Fruit fly (Drosophila melanogaster) whole organism: ENCODE results near the gene milt.

Experiments used
- CG8478 ChIP-seq: fragments of >200 bp; optimal IDR thresholded peaks from 2 replicates; lab custom pipeline; 2018; ENCODE audit warnings: inconsistent platforms
- Dll ChIP-seq: fragments of >200 bp; optimal IDR thresholded peaks from 2 replicates; lab custom pipeline; 2017
- EcR ChIP-seq, 2 experiments: fragments of >200 bp; optimal IDR thresholded peaks; 2 replicates each; lab custom pipeline; 2017; ENCODE audit warnings: missing biosample characterization in 2 of 2, missing genetic modification characterization in 2 of 2, missing genetic modification reagents in 2 of 2
- pan ChIP-seq: fragments of >200 bp; optimal IDR thresholded peaks from 2 replicates; lab custom pipeline; 2017
- psq ChIP-seq: fragments of >200 bp; optimal IDR thresholded peaks from 2 replicates; lab custom pipeline; 2017
- usp ChIP-seq: fragments of >200 bp; optimal IDR thresholded peaks from 2 replicates; lab custom pipeline; 2017; ENCODE audit warnings: missing biosample characterization, missing genetic modification characterization, mixed read lengths

DNA sequence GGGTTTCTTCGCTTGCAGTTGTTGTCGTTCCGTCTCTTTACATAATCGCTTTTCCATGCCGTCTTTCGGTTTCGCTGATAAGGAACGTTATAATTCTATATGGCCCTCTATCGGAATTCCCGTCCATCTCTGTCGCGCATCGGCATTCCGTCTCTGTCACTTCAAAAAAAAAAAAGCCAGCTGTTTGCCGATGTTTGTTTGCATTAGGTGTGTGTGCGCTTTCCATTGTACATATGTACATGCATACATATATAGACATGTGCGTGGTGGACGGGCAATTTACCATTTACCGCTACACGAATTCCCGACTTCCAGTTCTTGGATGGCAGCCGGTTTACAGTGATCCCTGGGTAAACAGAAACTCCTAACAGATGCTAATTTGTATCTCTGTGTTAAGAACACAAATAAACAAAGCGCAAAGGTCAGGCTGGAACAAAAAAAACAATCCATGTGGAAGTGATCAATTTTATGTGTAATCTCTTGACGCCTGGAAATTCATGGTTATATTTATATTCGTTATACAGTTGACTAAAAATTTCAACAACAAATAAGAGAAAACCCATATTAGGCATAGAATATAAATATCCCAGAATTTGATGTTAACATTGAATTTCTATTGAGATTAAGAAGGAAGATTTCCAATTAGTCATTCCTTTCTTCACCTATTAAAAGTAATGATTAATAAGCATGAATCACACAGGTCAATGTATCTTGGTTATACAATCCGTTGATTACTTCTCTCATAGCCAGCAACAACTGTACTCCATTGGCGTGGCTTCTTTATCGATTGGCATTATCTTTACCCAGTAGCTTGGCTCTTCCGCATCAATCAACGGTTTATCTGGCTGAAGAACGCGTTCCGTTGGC lies 5.6 kb downstream of the milt start:
- TF ChIP-seq usp (GFP tag; lab: Kevin White, UChicago) (no peak), psq (no peak), pan (lab: Kevin White, UChicago) (no peak), CG8478 (lab: Kevin White, UChicago) (no peak), EcR (GFP tag; optimal IDR thresholded peaks at IDR 0.05; lab: Kevin White, UChicago) (no peak), Dll (lab: Kevin White, UChicago) (no peak)
